Worm (Caenorhabditis elegans) whole organism, dauer: ENCODE results near the gene F31F6.2.

Experiments used
- unc-62 ChIP-seq: sonication (generic microtip); optimal IDR thresholded peaks from 2 replicates; lab custom pipeline; 2017; ENCODE audit warnings: missing biosample characterization, missing genetic modification reagents, missing genetic modification characterization

Gene F31F6.2

ce11 chrX:14871780-14872179, at the start of gene F31F6.2:
TSS of gene F31F6.2 (minus strand) at chrX:14871880.
- no peak for TF ChIP-seq unc-62 (GFP tag; lab: Kevin White, UChicago)

ce11 chrX:14920880-14921279, 49.2 kb upstream of the F31F6.2 start:
- TF ChIP-seq unc-62 (GFP tag; lab: Kevin White, UChicago) = no peak

- no peak for TF ChIP-seq unc-62 (GFP tag; lab: Kevin White, UChicago)
These were observed 46.9 kb upstream of the F31F6.2 start, which contains the start of gene npr-40 for ce11 chrX:14918538-14918937. TSS of gene npr-40 (plus strand) at chrX:14918838.

DNA sequence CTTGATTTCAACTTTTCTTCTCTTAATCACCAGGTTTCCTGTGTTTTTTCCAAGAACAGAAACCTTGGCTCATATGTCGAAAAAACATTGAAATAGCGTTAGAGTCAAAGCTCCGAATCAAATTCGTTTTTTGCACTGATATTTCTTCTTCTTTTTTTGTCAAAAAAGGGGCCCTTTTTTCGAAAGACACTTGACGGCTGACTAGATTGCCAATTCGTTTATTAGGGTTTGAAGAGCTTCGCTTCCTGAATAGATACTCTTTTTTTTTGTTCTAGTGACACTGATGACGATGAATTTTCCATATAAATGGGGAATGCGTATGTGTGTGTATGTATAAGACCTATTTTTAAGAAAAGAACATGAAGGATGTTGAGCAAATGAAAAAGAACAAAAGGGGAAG, 45.1 kb upstream of the F31F6.2 start:
- no peak for TF ChIP-seq unc-62 (GFP tag; lab: Kevin White, UChicago)

ce11 chrX:14910689-14911088, 39.0 kb upstream of the F31F6.2 start:
- TF ChIP-seq unc-62 (GFP tag; lab: Kevin White, UChicago) = no peak

DNA sequence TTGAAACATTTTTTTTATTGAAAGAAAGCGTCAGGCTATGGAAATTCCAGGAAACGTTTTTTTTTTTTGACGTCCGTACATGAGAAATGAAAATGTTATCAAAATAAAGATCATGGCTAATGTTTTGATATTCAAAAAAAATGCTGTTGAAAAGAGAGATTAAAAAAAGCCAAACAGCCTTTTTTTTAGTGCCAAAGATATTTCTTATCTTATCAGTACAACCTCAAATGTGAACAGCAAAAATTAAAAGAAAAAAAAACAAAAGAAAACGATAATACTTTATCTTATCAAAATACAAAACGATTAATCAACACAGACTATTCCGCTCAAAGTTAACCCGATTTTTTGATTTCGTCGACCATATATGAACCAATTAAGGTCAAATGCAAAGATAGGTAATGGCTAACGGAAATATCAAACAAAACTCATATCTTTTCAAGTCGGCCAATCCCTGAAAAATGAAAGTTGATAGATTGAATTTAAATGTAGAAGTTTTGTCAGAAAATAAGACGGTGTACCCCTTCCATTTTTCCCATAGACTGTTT, 35.6 kb upstream of the F31F6.2 start:
- TF ChIP-seq unc-62 (GFP tag; lab: Kevin White, UChicago) = no peak

DNA sequence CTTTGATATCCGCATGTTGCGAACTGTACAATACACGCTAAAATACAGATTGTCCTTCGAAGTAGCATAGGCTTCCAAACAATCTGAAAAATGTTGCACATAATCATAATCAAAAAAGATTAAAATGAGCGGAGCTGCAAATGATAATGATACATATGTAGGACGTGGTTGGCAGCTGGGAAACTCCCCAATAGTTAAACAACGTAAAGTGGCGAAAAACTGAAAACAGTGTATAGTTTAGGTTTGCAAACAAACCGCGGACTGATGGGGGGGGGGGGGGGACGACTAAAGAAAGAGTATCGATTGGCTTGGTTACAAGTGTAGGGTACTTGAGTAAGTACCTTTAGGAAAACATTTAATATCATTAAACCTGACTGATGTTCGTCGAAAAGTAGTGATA, 33.5 kb upstream of the F31F6.2 start, which contains the start of gene hex-5:
Gene hex-5 (minus strand): TSS at position 101 of the 400 bp plus-strand sequence.
- TF ChIP-seq unc-62 (GFP tag; lab: Kevin White, UChicago) = no peak

DNA sequence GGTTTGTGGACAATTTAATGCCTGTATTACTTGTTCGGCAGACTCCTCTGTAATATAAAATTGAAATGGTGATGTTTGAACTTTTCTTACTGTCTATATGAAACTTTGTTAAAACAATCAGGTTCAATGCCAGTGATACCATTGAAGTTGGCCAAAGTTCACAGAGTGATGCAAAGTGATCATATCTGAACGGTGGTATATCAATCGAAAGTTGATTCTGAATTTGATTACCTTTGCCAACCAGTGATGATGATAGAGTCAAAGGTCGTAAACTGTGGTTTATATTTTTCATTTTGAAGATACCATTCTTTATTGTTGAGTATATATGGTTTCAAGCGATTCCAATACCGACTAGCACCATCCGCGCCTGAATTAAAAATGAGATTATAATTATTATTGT, 31.7 kb upstream of the F31F6.2 start:
- TF ChIP-seq unc-62 (GFP tag; lab: Kevin White, UChicago) = no peak

- TF ChIP-seq unc-62 (GFP tag; lab: Kevin White, UChicago) = no peak
These were observed 28.8 kb upstream of the F31F6.2 start for ce11 chrX:14900487-14900886.

DNA sequence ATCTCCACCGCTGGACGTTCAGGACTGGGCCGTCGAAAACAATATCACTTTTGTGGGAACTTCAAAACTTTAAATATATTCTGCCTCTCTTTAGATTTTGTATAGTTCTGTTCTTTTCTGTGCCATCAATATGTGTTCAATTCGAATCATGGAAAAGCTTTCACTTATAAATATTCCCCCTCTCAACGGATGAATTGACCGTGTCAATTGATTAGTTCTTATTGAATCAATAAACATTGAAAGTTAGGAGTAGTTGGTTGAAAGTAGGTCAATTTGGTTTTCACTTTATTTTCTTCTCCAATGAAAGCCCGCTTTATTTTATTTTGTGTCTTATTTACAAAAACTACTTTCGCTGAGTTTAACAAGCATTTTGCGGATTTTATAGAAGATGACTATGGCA, 26.5 kb upstream of the F31F6.2 start, which contains the start of gene lips-8:
Gene lips-8 (plus strand): TSS at position 301 of the 400 bp plus-strand sequence.
- no peak for TF ChIP-seq unc-62 (GFP tag; lab: Kevin White, UChicago)

- TF ChIP-seq unc-62 (GFP tag; lab: Kevin White, UChicago) = no peak
These were observed 25.5 kb upstream of the F31F6.2 start for ce11 chrX:14897192-14897591.

DNA sequence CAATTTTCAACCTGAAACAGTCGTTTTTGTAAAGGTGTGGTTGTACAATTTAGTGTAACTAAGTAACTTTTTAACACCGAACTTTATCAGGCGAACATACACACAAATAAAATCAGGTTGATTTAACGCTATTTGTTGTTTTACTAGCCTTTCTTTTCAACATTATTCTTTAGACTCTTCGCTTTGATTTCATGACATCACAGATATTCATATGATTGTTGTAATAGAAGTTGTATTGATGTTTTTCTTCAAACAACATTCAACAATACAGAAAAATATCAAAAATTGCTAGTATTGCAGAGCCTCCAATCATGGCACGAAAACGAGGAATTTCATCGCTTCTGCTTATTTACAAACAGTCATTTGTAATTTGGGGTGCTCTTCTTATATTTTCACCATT, 23.2 kb upstream of the F31F6.2 start, which contains the start of gene nac-1:
Gene nac-1 (plus strand): TSS at position 301 of the 400 bp plus-strand sequence.
- no peak for TF ChIP-seq unc-62 (GFP tag; lab: Kevin White, UChicago)

- no peak for TF ChIP-seq unc-62 (GFP tag; lab: Kevin White, UChicago)
These were observed 22.7 kb upstream of the F31F6.2 start for ce11 chrX:14894380-14894779.

DNA sequence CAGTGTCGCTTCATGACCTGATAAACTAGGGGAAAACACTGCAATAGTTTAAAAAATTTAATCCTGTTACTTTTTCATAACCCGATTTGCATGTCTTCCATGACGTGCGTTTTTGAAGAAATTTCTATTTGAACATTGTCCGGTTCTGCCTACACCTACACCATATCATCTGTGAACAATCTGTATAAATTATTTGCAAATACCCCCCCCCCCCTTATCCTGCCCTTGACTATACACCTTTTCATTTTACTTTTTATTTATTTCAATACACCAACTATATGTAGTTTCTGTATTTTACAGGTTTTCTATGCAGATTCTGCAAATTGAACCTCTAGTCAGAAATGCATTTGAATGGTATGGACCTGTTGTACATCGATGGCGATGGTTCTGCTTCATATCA, 16.5 kb upstream of the F31F6.2 start, which contains the start of gene daf-6:
Gene daf-6 (plus strand): TSS at position 301 of the 400 bp plus-strand sequence.
- TF ChIP-seq unc-62 (GFP tag; lab: Kevin White, UChicago) = no peak

DNA sequence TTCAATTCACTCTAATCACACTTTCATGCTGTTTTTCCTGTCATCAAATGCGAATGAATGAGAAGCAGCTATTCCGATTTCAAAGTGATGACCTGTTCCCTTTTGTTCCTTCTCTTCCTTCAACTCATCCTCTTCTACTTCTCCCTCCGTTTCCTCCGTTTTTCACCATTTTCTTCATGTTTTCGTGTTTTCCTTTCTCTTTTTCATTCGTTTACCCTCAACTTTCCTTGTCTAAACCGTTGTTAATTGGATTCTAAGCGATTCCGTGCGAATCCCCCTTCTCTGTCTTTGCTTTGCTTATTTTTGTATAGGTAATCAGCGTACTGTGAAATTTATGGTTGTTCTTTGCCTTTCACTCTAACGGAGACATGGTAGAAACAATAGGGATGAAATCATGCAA, 14.2 kb upstream of the F31F6.2 start:
- TF ChIP-seq unc-62 (GFP tag; lab: Kevin White, UChicago) = no peak

DNA sequence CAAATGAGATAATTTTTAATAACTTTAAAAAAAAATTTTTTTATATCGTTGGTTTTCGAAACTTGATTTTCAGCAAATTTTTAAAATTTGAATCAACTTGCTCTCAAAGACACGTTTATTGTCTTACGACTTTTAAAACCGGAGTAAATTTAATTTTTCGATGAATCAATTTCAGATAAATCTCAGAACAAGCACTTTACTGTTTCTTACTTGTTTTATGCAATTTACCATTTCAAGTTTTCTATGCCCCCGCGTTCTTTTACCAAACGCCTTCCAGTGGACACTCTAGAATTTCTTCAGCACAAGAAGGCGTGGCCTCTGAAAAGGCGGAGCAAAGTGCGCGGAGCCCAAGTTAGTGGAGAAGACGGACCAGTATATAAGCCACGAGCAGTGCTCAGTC, 9.4 kb upstream of the F31F6.2 start, which contains the start of gene flp-8:
Gene flp-8 (plus strand): TSS at position 301 of the 400 bp plus-strand sequence.
- no peak for TF ChIP-seq unc-62 (GFP tag; lab: Kevin White, UChicago)

- no peak for TF ChIP-seq unc-62 (GFP tag; lab: Kevin White, UChicago)
These were observed 6.0 kb upstream of the F31F6.2 start for ce11 chrX:14877691-14878090.
